Fruit fly (Drosophila melanogaster) whole organism, embryonic: ENCODE data around the gene CG12115.

Experiments used
- BEAF-32 ChIP-seq: fragments of 200-800 bp; sonication (Bioruptor generic); optimal IDR thresholded peaks from 3 replicates; lab custom pipeline; 2017; ENCODE audit warnings: missing biosample characterization, missing genetic modification characterization, mild to moderate bottlenecking, moderate library complexity, missing genetic modification reagents
- BtbVII ChIP-seq: fragments of 200-800 bp; sonication (Bioruptor generic); optimal IDR thresholded peaks from 3 replicates; lab custom pipeline; 2017; ENCODE audit warnings: missing biosample characterization, mild to moderate bottlenecking, missing genetic modification characterization
- CG11093 ChIP-seq: fragments of 200-800 bp; sonication (Bioruptor generic); IDR thresholded peaks from 3 replicates; pipeline ENCODE4 v1.3.6; 2022; ENCODE audit warnings: missing biosample characterization, missing genetic modification characterization
- CG11504 ChIP-seq: fragments of 200-800 bp; sonication (Bioruptor generic); optimal IDR thresholded peaks from 3 replicates; lab custom pipeline; 2019; ENCODE audit warnings: missing biosample characterization, mild to moderate bottlenecking, missing genetic modification characterization, moderate library complexity
- CG11696 ChIP-seq: fragments of 200-800 bp; sonication (Bioruptor generic); IDR thresholded peaks from 2 replicates; pipeline ENCODE4 v1.3.6; 2022; ENCODE audit warnings: missing biosample characterization, missing genetic modification characterization
- CG12744 ChIP-seq: fragments of 200-800 bp; sonication (Bioruptor generic); optimal IDR thresholded peaks from 2 replicates; lab custom pipeline; 2016; ENCODE audit warnings: missing biosample characterization, missing genetic modification characterization
- CG14860 ChIP-seq: fragments of 200-800 bp; sonication (Bioruptor generic); IDR thresholded peaks from 3 replicates; pipeline ENCODE4 v1.3.6; 2022; ENCODE audit warnings: missing biosample characterization, missing genetic modification characterization; ENCODE audit not compliant: partially characterized antibody
- CG15269 ChIP-seq: fragments of 200-800 bp; sonication (Bioruptor generic); optimal IDR thresholded peaks from 2 replicates; lab custom pipeline; 2018; ENCODE audit warnings: missing biosample characterization, mild to moderate bottlenecking, missing genetic modification characterization, moderate library complexity
- CG17385 ChIP-seq: fragments of 200-800 bp; sonication (Bioruptor generic); optimal IDR thresholded peaks from 3 replicates; lab custom pipeline; 2018; ENCODE audit warnings: missing biosample characterization, mild to moderate bottlenecking, missing genetic modification characterization
- CG18262 ChIP-seq: fragments of 200-800 bp; optimal IDR thresholded peaks from 3 replicates; lab custom pipeline; 2019; ENCODE audit warnings: missing biosample characterization, mild to moderate bottlenecking, missing genetic modification characterization, moderate library complexity
- CG2202 ChIP-seq: fragments of 200-800 bp; sonication (Bioruptor generic); optimal IDR thresholded peaks from 2 replicates; lab custom pipeline; 2018; ENCODE audit warnings: missing biosample characterization, mild to moderate bottlenecking, missing genetic modification characterization
- CG2712 ChIP-seq: fragments of 200-800 bp; optimal IDR thresholded peaks from 3 replicates; lab custom pipeline; 2019; ENCODE audit warnings: missing biosample characterization, mild to moderate bottlenecking, missing genetic modification characterization, moderate library complexity
- CG30431 ChIP-seq: fragments of 200-800 bp; sonication (Bioruptor generic); optimal IDR thresholded peaks from 2 replicates; lab custom pipeline; 2017; ENCODE audit warnings: missing biosample characterization, missing genetic modification characterization
- CG32767 ChIP-seq: fragments of 200-800 bp; sonication (Bioruptor generic); IDR thresholded peaks from 2 replicates; pipeline ENCODE4 v1.3.6; 2022; ENCODE audit warnings: missing biosample characterization, missing genetic modification characterization
- CG34376 ChIP-seq: fragments of 200-800 bp; sonication (Bioruptor generic); optimal IDR thresholded peaks from 2 replicates; lab custom pipeline; 2018; ENCODE audit warnings: missing biosample characterization, mild to moderate bottlenecking, missing genetic modification characterization
- CG3726 ChIP-seq: fragments of 200-800 bp; sonication (Bioruptor generic); IDR thresholded peaks from 3 replicates; pipeline ENCODE4, ENCODE4 v1.3.6; 2022; ENCODE audit warnings: missing biosample characterization, missing genetic modification characterization
- CG6654 ChIP-seq: fragments of 200-800 bp; sonication (Bioruptor generic); optimal IDR thresholded peaks from 2 replicates; lab custom pipeline; 2017; ENCODE audit warnings: missing biosample characterization, mild to moderate bottlenecking, missing genetic modification characterization
- CG7928 ChIP-seq: fragments of 200-800 bp; sonication (Bioruptor generic); optimal IDR thresholded peaks from 2 replicates; lab custom pipeline; 2017; ENCODE audit warnings: missing biosample characterization, mild to moderate bottlenecking, missing genetic modification characterization
- Chrac-16 ChIP-seq: fragments of 200-800 bp; sonication (Bioruptor generic); optimal IDR thresholded peaks from 3 replicates; lab custom pipeline; 2016; ENCODE audit warnings: missing biosample characterization, missing genetic modification characterization
- CoRest ChIP-seq: fragments of 200-800 bp; sonication (Bioruptor generic); optimal IDR thresholded peaks from 3 replicates; lab custom pipeline; 2018; ENCODE audit warnings: missing biosample characterization, mild to moderate bottlenecking, missing genetic modification characterization, moderate library complexity
- Dref ChIP-seq: fragments of 200-800 bp; sonication (Bioruptor generic); IDR thresholded peaks from 2 replicates; pipeline ENCODE4 v1.3.6; 2022; ENCODE audit warnings: missing biosample characterization, missing genetic modification characterization
- Fer2 ChIP-seq: fragments of 200-800 bp; sonication (Bioruptor generic); optimal IDR thresholded peaks from 2 replicates; lab custom pipeline; 2018; ENCODE audit warnings: missing biosample characterization, mild to moderate bottlenecking, missing genetic modification characterization, moderate library complexity
- Gsc ChIP-seq: fragments of 200-800 bp; sonication (Bioruptor generic); IDR thresholded peaks from 2 replicates; pipeline ENCODE4 v1.3.6; 2022; ENCODE audit warnings: missing biosample characterization, missing genetic modification characterization
- Gug ChIP-seq: fragments of 200-800 bp; sonication (Bioruptor generic); IDR thresholded peaks from 4 replicates; pipeline ENCODE4 v1.3.6; 2022; ENCODE audit warnings: missing biosample characterization, missing genetic modification characterization
- HHEX ChIP-seq: fragments of 200-800 bp; sonication (Bioruptor generic); optimal IDR thresholded peaks from 3 replicates; lab custom pipeline; 2017; ENCODE audit warnings: missing biosample characterization, mild to moderate bottlenecking, missing genetic modification characterization, missing genetic modification reagents
- HLH4C ChIP-seq: fragments of 200-800 bp; sonication (Bioruptor generic); IDR thresholded peaks from 3 replicates; pipeline ENCODE4 v1.3.6; 2022; ENCODE audit warnings: missing biosample characterization, missing genetic modification characterization; ENCODE audit not compliant: partially characterized antibody
- MESR4 ChIP-seq: fragments of 200-800 bp; sonication (Bioruptor generic); optimal IDR thresholded peaks from 2 replicates; lab custom pipeline; 2018; ENCODE audit warnings: missing biosample characterization, mild to moderate bottlenecking, missing genetic modification characterization, moderate library complexity
- Scr ChIP-seq: fragments of 200-800 bp; sonication (Bioruptor generic); IDR thresholded peaks from 2 replicates; pipeline ENCODE4 v1.3.6; 2022; ENCODE audit warnings: missing biosample characterization, missing genetic modification characterization; ENCODE audit not compliant: partially characterized antibody
- Sox100B ChIP-seq: fragments of 200-800 bp; sonication (Bioruptor generic); optimal IDR thresholded peaks from 3 replicates; lab custom pipeline; 2018; ENCODE audit warnings: missing biosample characterization, mild to moderate bottlenecking, missing genetic modification characterization
- Sox102F ChIP-seq: fragments of 200-800 bp; sonication (Bioruptor generic); optimal IDR thresholded peaks from 2 replicates; lab custom pipeline; 2018; ENCODE audit warnings: missing biosample characterization, mild to moderate bottlenecking, missing genetic modification characterization, moderate library complexity
- Taf1 ChIP-seq: fragments of 200-800 bp; sonication (Bioruptor generic); IDR thresholded peaks from 2 replicates; pipeline ENCODE4 v1.3.6; 2022; ENCODE audit warnings: missing biosample characterization, missing genetic modification characterization
- ac ChIP-seq: fragments of 200-800 bp; sonication (Bioruptor generic); optimal IDR thresholded peaks from 3 replicates; lab custom pipeline; 2017; ENCODE audit warnings: missing biosample characterization, mild to moderate bottlenecking, missing genetic modification characterization
- ash1 ChIP-seq: fragments of 200-800 bp; sonication (Bioruptor generic); optimal IDR thresholded peaks from 2 replicates; lab custom pipeline; 2018; ENCODE audit warnings: missing biosample characterization, mild to moderate bottlenecking, missing genetic modification characterization
- bbx ChIP-seq: fragments of 200-800 bp; sonication (Bioruptor generic); IDR thresholded peaks from 2 replicates; pipeline ENCODE4 v1.3.6; 2022; ENCODE audit warnings: missing biosample characterization, missing genetic modification characterization; ENCODE audit not compliant: partially characterized antibody
- btn ChIP-seq: fragments of 200-800 bp; sonication (Bioruptor generic); optimal IDR thresholded peaks from 2 replicates; lab custom pipeline; 2016; ENCODE audit warnings: missing biosample characterization, missing genetic modification characterization
- chif ChIP-seq, 2 experiments: fragments of 200-800 bp; sonication (Bioruptor generic); optimal IDR thresholded peaks; 3 replicates each; lab custom pipeline; 2016; ENCODE audit warnings: missing biosample characterization in 2 of 2, missing genetic modification characterization in 2 of 2
- dmrt11E ChIP-seq: fragments of 200-800 bp; sonication (Bioruptor generic); optimal IDR thresholded peaks from 3 replicates; lab custom pipeline; 2018; ENCODE audit warnings: missing biosample characterization, mild to moderate bottlenecking, missing genetic modification characterization, moderate library complexity
- grn ChIP-seq: fragments of 200-800 bp; sonication (Bioruptor generic); optimal IDR thresholded peaks from 3 replicates; lab custom pipeline; 2017; ENCODE audit warnings: missing biosample characterization, missing genetic modification characterization
- lab ChIP-seq: fragments of 200-800 bp; sonication (Bioruptor generic); optimal IDR thresholded peaks from 3 replicates; lab custom pipeline; 2017; ENCODE audit warnings: missing biosample characterization, missing genetic modification characterization, mild to moderate bottlenecking, moderate library complexity, missing genetic modification reagents
- pum ChIP-seq: fragments of 200-800 bp; sonication (Bioruptor generic); optimal IDR thresholded peaks from 2 replicates; lab custom pipeline; 2016; ENCODE audit warnings: missing biosample characterization, missing genetic modification characterization
- sd ChIP-seq: fragments of 200-800 bp; sonication (Bioruptor generic); optimal IDR thresholded peaks from 3 replicates; lab custom pipeline; 2018; ENCODE audit warnings: missing biosample characterization, mild to moderate bottlenecking, missing genetic modification characterization, moderate library complexity
- sens-2 ChIP-seq: fragments of 200-800 bp; sonication (Bioruptor generic); IDR thresholded peaks from 2 replicates; pipeline ENCODE4 v1.3.6; 2022; ENCODE audit warnings: missing biosample characterization, missing genetic modification characterization
- sisA ChIP-seq: fragments of 200-800 bp; sonication (Bioruptor generic); IDR thresholded peaks from 2 replicates; pipeline ENCODE4 v1.3.6; 2022; ENCODE audit warnings: missing biosample characterization, missing genetic modification characterization
- sna ChIP-seq: fragments of 200-800 bp; sonication (Bioruptor generic); IDR thresholded peaks from 2 replicates; pipeline ENCODE4 v1.3.6; 2022; ENCODE audit warnings: missing biosample characterization, missing genetic modification characterization; ENCODE audit not compliant: partially characterized antibody
- tin ChIP-seq: fragments of 200-800 bp; sonication (Bioruptor generic); optimal IDR thresholded peaks from 3 replicates; lab custom pipeline; 2016; ENCODE audit warnings: missing biosample characterization, missing genetic modification characterization
- tll ChIP-seq, 2 experiments: fragments of 200-800 bp in 1 of 2; fragments of >200 bp in 1 of 2; sonication (Bioruptor generic) in 1 of 2; optimal IDR thresholded peaks; 2 replicates each; lab custom pipeline; 2017 to 2019; ENCODE audit warnings: missing biosample characterization in 2 of 2, missing genetic modification characterization in 2 of 2, mild to moderate bottlenecking in 1 of 2, moderate library complexity in 1 of 2
- zen ChIP-seq: fragments of 200-800 bp; sonication (Bioruptor generic); optimal IDR thresholded peaks from 3 replicates; lab custom pipeline; 2018; ENCODE audit warnings: missing biosample characterization, mild to moderate bottlenecking, missing genetic modification characterization, moderate library complexity
- zfh2 ChIP-seq: fragments of 200-800 bp; sonication (Bioruptor generic); optimal IDR thresholded peaks from 2 replicates; lab custom pipeline; 2016; ENCODE audit warnings: missing biosample characterization, missing genetic modification characterization

Gene CG12115

dm6 chrX:9201866-9202681, 11.7 kb upstream of the CG12115 start (continued):
- peak; percentile 40 for TF ChIP-seq zfh2
- peak; percentile 94 for TF ChIP-seq Gug (GFP tag; lab: Robert Waterston, UW)
- no peak for TF ChIP-seq sna
- TF ChIP-seq Fer2 = peak; percentile 46
- TF ChIP-seq Taf1 (GFP tag; lab: Robert Waterston, UW) = peak; percentile 71
- TF ChIP-seq CG11696 (GFP tag; lab: Robert Waterston, UW) = peak; percentile 72
- TF ChIP-seq CG11093 = peak; percentile 62; the same call in 1 of the 3 replicates
- TF ChIP-seq ac (GFP tag; lab: Kevin White, UChicago) = no peak
- peak; percentile 86 for TF ChIP-seq HHEX (GFP tag; lab: Kevin White, UChicago)
- TF ChIP-seq pum (GFP tag; lab: Kevin White, UChicago) = no peak
- TF ChIP-seq BEAF-32 (GFP tag; lab: Kevin White, UChicago) = no peak
- peak; percentile 37 for TF ChIP-seq CG6654 (GFP tag; lab: Kevin White, UChicago)
- TF ChIP-seq CoRest (tag; lab: Kevin White, UChicago) = peak; percentile 76
- no peak for TF ChIP-seq bbx (GFP tag; lab: Robert Waterston, UW)
- TF ChIP-seq Sox100B (GFP tag; lab: Kevin White, UChicago) = peak; percentile 39
- peak; percentile 32 for TF ChIP-seq CG34376 (GFP tag; lab: Kevin White, UChicago)
- TF ChIP-seq sens-2 (GFP tag; lab: Robert Waterston, UW) = no peak
- no peak for TF ChIP-seq MESR4
- TF ChIP-seq Chrac-16 (GFP tag; lab: Kevin White, UChicago) = peak; percentile 40
- no peak for TF ChIP-seq Scr
- TF ChIP-seq CG18262 (tag; lab: Kevin White, UChicago) = peak; percentile 64
- TF ChIP-seq lab = peak; percentile 95
- TF ChIP-seq HLH4C (GFP tag; lab: Robert Waterston, UW) = no peak
- TF ChIP-seq ash1 (GFP tag; lab: Kevin White, UChicago) = peak; percentile 81
- no peak for TF ChIP-seq CG14860
- TF ChIP-seq tin (GFP tag; lab: Kevin White, UChicago) = peak; percentile 9
- peak; percentile 42 for TF ChIP-seq CG7928 (GFP tag; lab: Kevin White, UChicago)
- TF ChIP-seq grn = peak; percentile 57
- TF ChIP-seq CG11504 = peak; percentile 64
- no peak for TF ChIP-seq CG3726
- TF ChIP-seq CG2202 = no peak
- peak; percentile 50 for TF ChIP-seq Sox102F
- peak; percentile 69 for TF ChIP-seq CG17385
- TF ChIP-seq tll (GFP tag; optimal IDR thresholded peaks at IDR 0.05; lab: Kevin White, UChicago) = no peak
- TF ChIP-seq Gsc (GFP tag; lab: Robert Waterston, UW) = no peak
- TF ChIP-seq CG12744 (GFP tag; lab: Kevin White, UChicago) = no peak
- TF ChIP-seq zen (tag; lab: Kevin White, UChicago) = no peak
- no peak for TF ChIP-seq CG32767 (GFP tag; lab: Robert Waterston, UW)
- peak; percentile 61 for TF ChIP-seq sisA (GFP tag; lab: Robert Waterston, UW)
- peak; percentile 47 for TF ChIP-seq CG30431
- TF ChIP-seq BtbVII (GFP tag; lab: Kevin White, UChicago) = peak; percentile 80
- TF ChIP-seq Dref = peak; percentile 45
- peak; percentile 65 for TF ChIP-seq sd
- peak; percentile 49 for TF ChIP-seq CG2712 (tag; lab: Kevin White, UChicago)
- TF ChIP-seq btn (GFP tag; lab: Kevin White, UChicago) = no peak
- peak; percentile 84 for TF ChIP-seq CG15269
- TF ChIP-seq chif (GFP tag; optimal IDR thresholded peaks at IDR 0.05; lab: Kevin White, UChicago) = peak in 1 of 2 experiments; percentile 8
- TF ChIP-seq dmrt11E = peak; percentile 24
